Worm (Caenorhabditis elegans) whole organism, L4 larva: ENCODE measurements around the gene dpy-1.

Experiments
- F49E8.2 ChIP-seq: sonication (generic microtip); optimal IDR thresholded peaks from 2 replicates; lab custom pipeline; 2016; ENCODE audit warnings: missing compliant biosample characterization, mild to moderate bottlenecking, missing genetic modification characterization, borderline replicate concordance
- R02D3.7 ChIP-seq: fragments of 150-350 bp; sonication (generic microtip); optimal IDR thresholded peaks from 3 replicates; lab custom pipeline; 2014; ENCODE audit warnings: missing biosample characterization, missing genetic modification characterization
- Y48G9A.11 ChIP-seq: fragments of 200-800 bp; sonication (Bioruptor generic); IDR thresholded peaks from 2 replicates; pipeline ENCODE4 v1.3.6; 2022; ENCODE audit warnings: missing genetic modification reagents, missing genetic modification characterization, missing compliant biosample characterization
- ZK337.2 ChIP-seq: fragments of 200-800 bp; sonication (Bioruptor generic); IDR thresholded peaks from 2 replicates; pipeline ENCODE4 v1.3.6; 2022; ENCODE audit warnings: missing genetic modification reagents, missing genetic modification characterization, missing compliant biosample characterization
- attf-4 ChIP-seq: sonication (generic microtip); optimal IDR thresholded peaks from 3 replicates; lab custom pipeline; 2017; ENCODE audit warnings: missing biosample characterization, missing genetic modification characterization
- ceh-28 ChIP-seq: fragments of 150-350 bp; optimal IDR thresholded peaks from 2 replicates; lab custom pipeline; 2014; ENCODE audit warnings: missing biosample characterization, missing genetic modification reagents, missing genetic modification characterization
- ceh-82 ChIP-seq: sonication (generic microtip); optimal IDR thresholded peaks from 2 replicates; lab custom pipeline; 2017; ENCODE audit warnings: missing biosample characterization, missing genetic modification characterization
- fos-1 ChIP-seq: fragments of 150-350 bp; optimal IDR thresholded peaks from 2 replicates; lab custom pipeline; 2014; ENCODE audit warnings: missing biosample characterization, missing genetic modification characterization
- lsy-2 ChIP-seq, 2 experiments: fragments of 150-350 bp in 1 of 2; sonication (generic microtip) in 1 of 2; optimal IDR thresholded peaks; 2 replicates each; lab custom pipeline; 2014 to 2017; ENCODE audit warnings: missing biosample characterization in 2 of 2, missing genetic modification characterization in 2 of 2
- madf-5 ChIP-seq, 2 experiments: fragments of 200-800 bp; sonication (Bioruptor generic); IDR thresholded peaks; 2 replicates each; pipeline ENCODE4 v1.3.6; 2022; ENCODE audit warnings: missing compliant biosample characterization in 2 of 2, missing genetic modification characterization in 2 of 2
- mdl-1 ChIP-seq, 2 experiments: fragments of 150-350 bp in 1 of 2; sonication (generic microtip) in 1 of 2; optimal IDR thresholded peaks; 2 replicates each; lab custom pipeline; 2014 to 2017; ENCODE audit warnings: missing biosample characterization in 2 of 2, missing genetic modification characterization in 2 of 2
- nhr-11 ChIP-seq: fragments of 150-350 bp; optimal IDR thresholded peaks from 2 replicates; lab custom pipeline; 2014; ENCODE audit warnings: missing biosample characterization, missing genetic modification characterization
- nhr-111 ChIP-seq: fragments of 200-800 bp; sonication (Bioruptor generic); optimal IDR thresholded peaks from 2 replicates; lab custom pipeline; 2018; ENCODE audit warnings: mild to moderate bottlenecking, missing genetic modification characterization, missing compliant biosample characterization
- nhr-6 ChIP-seq: fragments of 150-350 bp; optimal IDR thresholded peaks from 2 replicates; lab custom pipeline; 2014; ENCODE audit warnings: missing biosample characterization, missing genetic modification characterization
- set-16 ChIP-seq: fragments of 200-800 bp; sonication (Bioruptor generic); IDR thresholded peaks from 2 replicates; pipeline ENCODE4 v1.3.6; 2022; ENCODE audit warnings: missing genetic modification reagents, missing genetic modification characterization, missing compliant biosample characterization
- skn-1 ChIP-seq: fragments of 150-350 bp; optimal IDR thresholded peaks from 2 replicates; lab custom pipeline; 2014; ENCODE audit warnings: missing biosample characterization, missing genetic modification characterization
- snpc-1.2 ChIP-seq: fragments of 200-800 bp; sonication (Bioruptor generic); IDR thresholded peaks from 2 replicates; pipeline ENCODE4 v1.3.6; 2022; ENCODE audit warnings: missing genetic modification reagents, missing genetic modification characterization, missing compliant biosample characterization
- unc-62 ChIP-seq, 3 experiments: fragments of 150-350 bp in 1 of 3; sonication (generic microtip); optimal IDR thresholded peaks in 2 of 3; peaks in 1 of 3; 1 replicate in 1 of 3; 2 replicates in 2 of 3; lab custom pipeline; 2014 to 2017; ENCODE audit warnings: missing biosample characterization in 3 of 3, missing genetic modification characterization in 3 of 3, missing genetic modification reagents in 3 of 3, missing genotype in 1 of 3
- zfp-3 ChIP-seq: fragments of 200-800 bp; sonication (Bioruptor generic); conservative IDR thresholded peaks from 2 replicates; pipeline ENCODE4 v1.3.6; 2022; ENCODE audit warnings: missing genetic modification reagents, missing genetic modification characterization, missing compliant biosample characterization
- zip-11 ChIP-seq: fragments of 200-800 bp; sonication (Bioruptor generic); IDR thresholded peaks from 2 replicates; pipeline ENCODE4 v1.3.6; 2022; ENCODE audit warnings: missing genetic modification characterization, missing compliant biosample characterization
- zip-2 ChIP-seq: fragments of 150-350 bp; optimal IDR thresholded peaks from 2 replicates; lab custom pipeline; 2014; ENCODE audit warnings: missing biosample characterization, missing genetic modification characterization

dpy-1 gene

DNA sequence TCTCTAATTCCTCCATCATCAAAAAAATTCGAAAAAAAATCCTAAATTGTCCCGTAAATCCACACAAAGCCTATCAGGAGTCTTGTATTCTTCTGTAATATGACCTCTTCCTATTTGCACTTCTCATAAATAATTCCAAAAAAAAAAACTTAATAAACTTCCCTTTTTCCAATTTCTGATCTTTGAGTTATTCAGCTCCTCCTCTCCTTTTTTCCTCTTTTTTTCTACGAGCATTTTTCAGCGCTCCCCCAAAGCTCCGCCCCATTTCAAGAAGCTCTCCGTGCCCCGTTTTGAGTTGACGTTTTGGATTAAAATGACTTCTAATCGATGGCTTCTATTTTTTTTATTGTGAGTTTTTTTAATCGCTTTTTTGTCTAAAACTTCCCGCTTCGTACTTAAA, 50.2 kb downstream of the dpy-1 start, which contains the start of gene lgc-42:
Gene lgc-42 (plus strand): TSS at position 301 of the 400 bp plus-strand sequence.
- TF ChIP-seq attf-4 (tag; lab: Kevin White, UChicago) (no peak), ceh-82 (tag; lab: Kevin White, UChicago) (no peak), fos-1 (no peak), ceh-28 (tag; lab: Kevin White, UChicago) (no peak), F49E8.2 (no peak), lsy-2 (tag; optimal IDR thresholded peaks at IDR 0.05; lab: Kevin White, UChicago) (no peak), zfp-3 (GFP tag; lab: Robert Waterston, UW) (no peak), mdl-1 (tag; optimal IDR thresholded peaks at IDR 0.05; lab: Kevin White, UChicago) (no peak), zip-2 (tag; lab: Kevin White, UChicago) (no peak), zip-11 (GFP tag; lab: Robert Waterston, UW) (no peak), ZK337.2 (GFP tag; lab: Robert Waterston, UW) (no peak), R02D3.7 (tag; lab: Kevin White, UChicago) (no peak), snpc-1.2 (GFP tag; lab: Robert Waterston, UW) (no peak), Y48G9A.11 (GFP tag; lab: Robert Waterston, UW) (no peak), skn-1 (tag; lab: Kevin White, UChicago) (no peak), nhr-11 (tag; lab: Kevin White, UChicago) (no peak), nhr-111 (GFP tag; lab: Kevin White, UChicago) (no peak)

DNA sequence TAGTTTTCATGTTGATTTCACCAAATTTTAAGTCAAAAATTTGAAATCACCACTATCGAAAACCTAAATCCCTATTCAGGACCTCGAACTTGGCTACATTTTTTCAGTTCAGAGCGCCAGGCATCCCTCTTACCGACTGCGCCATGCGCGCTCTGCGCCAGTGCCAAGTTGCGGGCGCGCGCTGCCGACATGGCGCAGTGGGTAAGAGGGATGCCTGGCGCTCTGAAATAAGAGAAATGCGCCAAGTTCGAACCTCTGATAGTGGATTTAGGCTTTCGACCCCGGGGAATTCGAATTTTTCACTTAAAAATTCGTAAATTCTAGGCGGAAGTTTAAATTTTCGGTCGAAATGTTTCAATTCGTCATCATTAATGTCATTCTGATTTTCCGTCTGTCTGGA, 57.9 kb downstream of the dpy-1 start:
- no peak for TF ChIP-seq unc-62 (GFP tag; optimal IDR thresholded peaks at IDR 0.05 in 1 of 2; lab: Kevin White, UChicago)
- TF ChIP-seq unc-62 (tag; optimal IDR thresholded peaks at IDR 0.05; lab: Kevin White, UChicago), result no peak
- TF ChIP-seq nhr-6 (tag; lab: Kevin White, UChicago), result no peak
- TF ChIP-seq set-16 (GFP tag; lab: Robert Waterston, UW), result peak; percentile 60

DNA sequence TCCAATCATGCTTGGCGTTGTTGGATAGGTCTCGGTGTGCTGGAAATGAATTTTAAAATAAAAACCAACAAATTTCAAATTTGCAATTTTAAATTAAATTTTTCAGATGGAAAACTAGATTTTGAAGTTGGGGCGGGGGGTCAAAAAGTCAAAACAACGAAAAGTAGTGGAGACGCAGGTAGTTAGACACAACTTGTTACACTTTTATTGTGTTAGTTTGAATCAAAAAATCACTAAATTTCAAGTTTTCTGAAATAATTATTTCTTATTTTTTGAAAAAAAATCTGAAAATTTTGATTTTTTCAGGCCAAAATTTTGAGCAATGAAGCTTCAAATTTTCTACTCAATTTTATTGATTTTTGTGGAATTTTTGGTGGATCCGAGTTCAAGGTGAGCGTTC, 60.1 kb downstream of the dpy-1 start, which contains the start of gene Y39A3B.8:
Gene Y39A3B.8 (plus strand): TSS at position 301 of the 400 bp plus-strand sequence.
- TF ChIP-seq unc-62 (GFP tag; optimal IDR thresholded peaks at IDR 0.05 in 1 of 2; lab: Kevin White, UChicago) (peak in 1 of 2 experiments; percentile 34), unc-62 (tag; optimal IDR thresholded peaks at IDR 0.05; lab: Kevin White, UChicago) (no peak), madf-5 (GFP tag; IDR thresholded peaks at IDR 0.05; lab: Robert Waterston, UW) (no peak)
